Worm (Caenorhabditis elegans) whole organism, L1 larva: Measurements from ENCODE around the gene C02B8.1.

ENCODE experiments used
- C16A3.4 ChIP-seq: fragments of 150-350 bp; optimal IDR thresholded peaks from 2 replicates; lab custom pipeline; 2014; ENCODE audit warnings: missing biosample characterization, missing genetic modification characterization
- Y116A8C.19 ChIP-seq: sonication (generic microtip); optimal IDR thresholded peaks from 2 replicates; lab custom pipeline; 2016; ENCODE audit warnings: missing compliant biosample characterization, missing genetic modification characterization, borderline replicate concordance
- aly-2 ChIP-seq: fragments of 150-350 bp; optimal IDR thresholded peaks from 2 replicates; lab custom pipeline; 2014; ENCODE audit warnings: missing biosample characterization, missing genetic modification characterization
- blmp-1 ChIP-seq: fragments of 150-350 bp; optimal IDR thresholded peaks from 2 replicates; lab custom pipeline; 2014; ENCODE audit warnings: missing biosample characterization, missing genetic modification characterization
- ceh-8 ChIP-seq: fragments of 200-800 bp; sonication (Bioruptor generic); optimal IDR thresholded peaks from 2 replicates; lab custom pipeline; 2018; ENCODE audit warnings: mild to moderate bottlenecking, missing genetic modification characterization, moderate library complexity, missing compliant biosample characterization
- ceh-82 ChIP-seq, 3 experiments: fragments of 150-350 bp in 1 of 3; sonication (generic microtip) in 2 of 3; optimal IDR thresholded peaks; 2 replicates each; lab custom pipeline; 2014 to 2017; ENCODE audit warnings: missing biosample characterization in 3 of 3, missing genetic modification characterization in 3 of 3
- ceh-88 ChIP-seq: fragments of 200-800 bp; sonication (Bioruptor generic); IDR thresholded peaks from 2 replicates; pipeline ENCODE4 v1.3.6; 2022; ENCODE audit warnings: missing genetic modification characterization, missing compliant biosample characterization
- ceh-90 ChIP-seq: sonication (generic microtip); optimal IDR thresholded peaks from 2 replicates; lab custom pipeline; 2016; ENCODE audit warnings: missing genetic modification characterization, missing compliant biosample characterization
- dpl-1 ChIP-seq, 3 experiments: fragments of 150-350 bp in 2 of 3; sonication (generic microtip) in 1 of 3; optimal IDR thresholded peaks; 2 replicates each; lab custom pipeline; 2014 to 2017; ENCODE audit warnings: missing biosample characterization in 3 of 3, missing genetic modification characterization in 3 of 3, missing genetic modification reagents in 3 of 3
- dsc-1 ChIP-seq: sonication (generic microtip); optimal IDR thresholded peaks from 2 replicates; lab custom pipeline; 2016; ENCODE audit warnings: mild to moderate bottlenecking, missing genetic modification characterization, missing compliant biosample characterization
- efl-1 ChIP-seq, 4 experiments: fragments of 150-350 bp; optimal IDR thresholded peaks in 3 of 4; peaks in 1 of 4; 1 replicate in 1 of 4; 2 replicates in 3 of 4; lab custom pipeline; 2014; ENCODE audit warnings: missing biosample characterization in 2 of 4, missing genetic modification characterization in 2 of 4, missing genetic modification reagents in 2 of 4
- efl-3 ChIP-seq: fragments of 200-800 bp; sonication (Bioruptor generic); optimal IDR thresholded peaks from 2 replicates; lab custom pipeline; 2018; ENCODE audit warnings: mild to moderate bottlenecking, missing genetic modification characterization, missing compliant biosample characterization
- egl-13 ChIP-seq: sonication (generic microtip); optimal IDR thresholded peaks from 2 replicates; lab custom pipeline; 2016; ENCODE audit warnings: missing genotype, missing genetic modification reagents, missing genetic modification characterization, missing compliant biosample characterization
- egl-27 ChIP-seq, 2 experiments: fragments of 150-350 bp in 1 of 2; sonication (generic microtip); optimal IDR thresholded peaks; 3 replicates each; lab custom pipeline; 2017 to 2018; ENCODE audit warnings: missing biosample characterization in 2 of 2, missing genetic modification characterization in 2 of 2, missing genetic modification reagents in 2 of 2
- elt-2 ChIP-seq: sonication (generic microtip); optimal IDR thresholded peaks from 2 replicates; lab custom pipeline; 2016; ENCODE audit warnings: missing genetic modification characterization, mild to moderate bottlenecking, inconsistent platforms, missing compliant biosample characterization, missing genetic modification reagents
- elt-3 ChIP-seq, 6 experiments: fragments of 150-350 bp in 1 of 6; sonication (generic microtip); optimal IDR thresholded peaks; 2 replicates each; lab custom pipeline; 2017 to 2018; ENCODE audit warnings: missing biosample characterization in 6 of 6, missing genetic modification characterization in 6 of 6, inconsistent platforms in 1 of 6
- fkh-10 ChIP-seq: sonication (generic microtip); optimal IDR thresholded peaks from 2 replicates; lab custom pipeline; 2017; ENCODE audit warnings: missing biosample characterization, missing genetic modification reagents, missing genetic modification characterization
- fkh-8 ChIP-seq: sonication (generic microtip); optimal IDR thresholded peaks from 2 replicates; lab custom pipeline; 2016; ENCODE audit warnings: mild to moderate bottlenecking, missing genetic modification characterization, missing compliant biosample characterization
- isw-1 ChIP-seq: fragments of 200-800 bp; sonication (Bioruptor generic); IDR thresholded peaks from 2 replicates; pipeline ENCODE4 v1.3.6; 2022; ENCODE audit warnings: missing genetic modification characterization, missing compliant biosample characterization
- lin-13 ChIP-seq: fragments of 150-350 bp; optimal IDR thresholded peaks from 2 replicates; lab custom pipeline; 2014; ENCODE audit warnings: missing biosample characterization, missing genetic modification reagents, missing genetic modification characterization
- lin-14 ChIP-seq: fragments of 200-800 bp; sonication (Bioruptor generic); optimal IDR thresholded peaks from 2 replicates; lab custom pipeline; 2018; ENCODE audit warnings: mild to moderate bottlenecking, missing genetic modification characterization, moderate library complexity, missing compliant biosample characterization
- lin-35 ChIP-seq, 2 experiments: fragments of 150-350 bp; optimal IDR thresholded peaks; 2 replicates each; lab custom pipeline; 2014; ENCODE audit warnings: missing biosample characterization in 2 of 2, missing genetic modification characterization in 2 of 2, missing genetic modification reagents in 2 of 2
- lin-39 ChIP-seq: fragments of 150-350 bp; optimal IDR thresholded peaks from 2 replicates; lab custom pipeline; 2014; ENCODE audit warnings: missing biosample characterization, missing genetic modification reagents, missing genetic modification characterization
- lir-3 ChIP-seq: sonication (generic microtip); optimal IDR thresholded peaks from 2 replicates; lab custom pipeline; 2016; ENCODE audit warnings: mild to moderate bottlenecking, missing genetic modification characterization, moderate library complexity, missing compliant biosample characterization; ENCODE audit not compliant: poor library complexity
- lsy-2 ChIP-seq, 2 experiments: fragments of 150-350 bp; optimal IDR thresholded peaks; 2 replicates each; lab custom pipeline; 2014; ENCODE audit warnings: missing biosample characterization in 2 of 2, missing genetic modification characterization in 2 of 2
- mab-9 ChIP-seq: fragments of 200-800 bp; sonication (Bioruptor generic); IDR thresholded peaks from 2 replicates; pipeline ENCODE4 v1.3.6; 2022; ENCODE audit warnings: missing genetic modification reagents, missing genetic modification characterization, missing compliant biosample characterization
- mdl-1 ChIP-seq, 2 experiments: fragments of 150-350 bp; optimal IDR thresholded peaks; 2 replicates each; lab custom pipeline; 2014 to 2017; ENCODE audit warnings: missing biosample characterization in 2 of 2, missing genetic modification characterization in 2 of 2, inconsistent platforms in 1 of 2
- mef-2 ChIP-seq: fragments of 150-350 bp; optimal IDR thresholded peaks from 2 replicates; lab custom pipeline; 2014; ENCODE audit warnings: missing biosample characterization, missing genetic modification characterization
- nhr-19 ChIP-seq: fragments of 200-800 bp; sonication (Bioruptor generic); conservative IDR thresholded peaks from 2 replicates; pipeline ENCODE4 v1.3.6; 2022; ENCODE audit warnings: missing genetic modification characterization, missing compliant biosample characterization
- nhr-237 ChIP-seq: fragments of 150-350 bp; optimal IDR thresholded peaks from 2 replicates; lab custom pipeline; 2014; ENCODE audit warnings: missing biosample characterization, missing genetic modification characterization
- nhr-47 ChIP-seq: sonication (generic microtip); optimal IDR thresholded peaks from 2 replicates; lab custom pipeline; 2016; ENCODE audit warnings: mild to moderate bottlenecking, missing genetic modification characterization, moderate library complexity, missing compliant biosample characterization
- nhr-71 ChIP-seq: sonication (generic microtip); optimal IDR thresholded peaks from 2 replicates; lab custom pipeline; 2016; ENCODE audit warnings: mild to moderate bottlenecking, missing genetic modification characterization, moderate library complexity, missing compliant biosample characterization
- nhr-77 ChIP-seq: fragments of 150-350 bp; optimal IDR thresholded peaks from 2 replicates; lab custom pipeline; 2014; ENCODE audit warnings: missing biosample characterization, missing genetic modification characterization
- pqm-1 ChIP-seq: sonication (generic microtip); optimal IDR thresholded peaks from 3 replicates; lab custom pipeline; 2017; ENCODE audit warnings: missing biosample characterization, missing genetic modification characterization
- skn-1 ChIP-seq: fragments of 150-350 bp; optimal IDR thresholded peaks from 2 replicates; lab custom pipeline; 2014; ENCODE audit warnings: missing biosample characterization, missing genetic modification characterization
- snu-23 ChIP-seq: sonication (generic microtip); optimal IDR thresholded peaks from 2 replicates; lab custom pipeline; 2016; ENCODE audit warnings: missing genetic modification characterization, missing compliant biosample characterization
- sox-4 ChIP-seq: sonication (generic microtip); optimal IDR thresholded peaks from 2 replicates; lab custom pipeline; 2016; ENCODE audit warnings: missing genetic modification characterization, missing compliant biosample characterization
- sup-37 ChIP-seq: fragments of 200-800 bp; sonication (Bioruptor generic); optimal IDR thresholded peaks from 2 replicates; lab custom pipeline; 2018; ENCODE audit warnings: mild to moderate bottlenecking, missing genetic modification characterization, missing compliant biosample characterization
- swsn-7 ChIP-seq: sonication (generic microtip); optimal IDR thresholded peaks from 2 replicates; lab custom pipeline; 2016; ENCODE audit warnings: missing genetic modification characterization, missing compliant biosample characterization
- tbx-2 ChIP-seq: sonication (generic microtip); optimal IDR thresholded peaks from 2 replicates; lab custom pipeline; 2016; ENCODE audit warnings: missing genetic modification characterization, missing compliant biosample characterization
- unc-30 ChIP-seq: sonication (generic microtip); optimal IDR thresholded peaks from 2 replicates; lab custom pipeline; 2017; ENCODE audit warnings: missing biosample characterization, missing genetic modification characterization
- unc-62 ChIP-seq: fragments of 150-350 bp; optimal IDR thresholded peaks from 2 replicates; lab custom pipeline; 2014; ENCODE audit warnings: missing biosample characterization, missing genetic modification reagents, missing genetic modification characterization
- unc-86 ChIP-seq: sonication (generic microtip); optimal IDR thresholded peaks from 2 replicates; lab custom pipeline; 2016; ENCODE audit warnings: missing genetic modification characterization, missing compliant biosample characterization
- zag-1 ChIP-seq: fragments of 150-350 bp; optimal IDR thresholded peaks from 2 replicates; lab custom pipeline; 2014; ENCODE audit warnings: missing biosample characterization, missing genetic modification characterization
- ztf-11 ChIP-seq, 2 experiments: sonication (generic microtip); optimal IDR thresholded peaks; 2 replicates each; lab custom pipeline; 2016 to 2017; ENCODE audit warnings: missing genetic modification characterization in 2 of 2, missing biosample characterization in 1 of 2, missing compliant biosample characterization in 1 of 2

The C02B8.1 gene

DNA sequence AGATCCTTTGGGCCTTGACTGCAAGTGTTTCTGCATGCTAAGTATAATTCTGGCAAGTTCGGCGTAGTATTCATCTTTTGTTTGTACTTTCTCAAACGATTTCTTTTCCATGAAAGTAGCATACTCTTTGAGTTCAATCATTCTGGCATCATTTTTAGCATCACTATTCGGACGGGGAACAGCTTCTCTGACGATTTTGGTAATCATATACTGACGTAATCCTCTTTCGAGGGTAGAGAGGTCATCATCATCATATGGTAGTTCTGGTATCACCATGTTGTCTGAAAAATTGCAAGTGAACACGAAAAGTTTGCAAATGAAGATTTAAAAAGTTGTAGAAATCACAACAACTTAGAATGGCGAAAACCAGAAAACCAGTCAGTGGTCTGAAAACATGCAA is 15.3 kb downstream of the C02B8.1 start, which contains the start of gene F22F1.3:
TSS of gene F22F1.3 (minus strand) at position 281 of the 400 bp plus-strand sequence.
- TF ChIP-seq elt-2 (tag; lab: Kevin White, UChicago) (no peak), dsc-1 (tag; lab: Kevin White, UChicago) (no peak)

ce11 chrX:8163555-8163954 is 16.1 kb downstream of the C02B8.1 start:
- TF ChIP-seq nhr-71 (tag; lab: Kevin White, UChicago), result peak; percentile 39
- peak; percentile 39 for TF ChIP-seq dsc-1 (tag; lab: Kevin White, UChicago)
- no peak for TF ChIP-seq unc-62 (GFP tag; lab: Kevin White, UChicago)
- peak; percentile 7 for TF ChIP-seq tbx-2 (tag; lab: Kevin White, UChicago)
- TF ChIP-seq lin-35 (GFP tag; optimal IDR thresholded peaks at IDR 0.05; lab: Kevin White, UChicago), result peak in 1 of 2 experiments; percentile 27
- no peak for TF ChIP-seq egl-27 (tag; optimal IDR thresholded peaks at IDR 0.05; lab: Kevin White, UChicago)
- TF ChIP-seq nhr-19, result peak; percentile 29; the same call in 1 of the 2 replicates
- peak in 1 of 2 experiments; percentile 24 for TF ChIP-seq ztf-11 (tag; optimal IDR thresholded peaks at IDR 0.05; lab: Kevin White, UChicago)
- no peak for TF ChIP-seq elt-2 (tag; lab: Kevin White, UChicago)
- TF ChIP-seq nhr-47 (tag; lab: Kevin White, UChicago), result peak; percentile 67
- TF ChIP-seq unc-86 (tag; lab: Kevin White, UChicago), result peak; percentile 30
- TF ChIP-seq mdl-1 (tag; optimal IDR thresholded peaks at IDR 0.05; lab: Kevin White, UChicago), result no peak
- peak; percentile 59 for TF ChIP-seq sox-4 (tag; lab: Kevin White, UChicago)
- no peak for TF ChIP-seq sup-37
- no peak for TF ChIP-seq nhr-237 (tag; lab: Kevin White, UChicago)
- TF ChIP-seq fkh-10 (GFP tag; lab: Kevin White, UChicago), result peak; percentile 62
- TF ChIP-seq lin-13 (GFP tag; lab: Kevin White, UChicago), result no peak
- TF ChIP-seq lsy-2 (tag; optimal IDR thresholded peaks at IDR 0.05; lab: Kevin White, UChicago), result peak in 1 of 2 experiments; percentile 31
- no peak for TF ChIP-seq mef-2 (tag; lab: Kevin White, UChicago)
- TF ChIP-seq swsn-7 (tag; lab: Kevin White, UChicago), result peak; percentile 60
- TF ChIP-seq efl-1 (optimal IDR thresholded peaks at IDR 0.05; lab: Kevin White, UChicago), result no peak
- peak in 1 of 2 experiments; percentile 4 for TF ChIP-seq efl-1 (GFP tag; optimal IDR thresholded peaks at IDR 0.05 in 1 of 2; lab: Kevin White, UChicago)
- peak; percentile 93 for TF ChIP-seq fkh-8 (tag; lab: Kevin White, UChicago)
- peak; percentile 24; the same call in 1 of the 2 replicates for TF ChIP-seq isw-1 (GFP tag; lab: Robert Waterston, UW)
- TF ChIP-seq dpl-1 (GFP tag; optimal IDR thresholded peaks at IDR 0.05; lab: Kevin White, UChicago), result peak in 1 of 3 experiments; percentile 24
- peak; percentile 57 for TF ChIP-seq egl-13
- TF ChIP-seq ceh-82 (tag; optimal IDR thresholded peaks at IDR 0.05; lab: Kevin White, UChicago), result peak; percentile 42 to 64 (median 59)
- TF ChIP-seq ceh-88 (GFP tag; lab: Robert Waterston, UW), result 0 out of 2 replicates have a peak, but pooled peaks have one; percentile 37
- no peak for TF ChIP-seq zag-1 (tag; lab: Kevin White, UChicago)
- no peak for TF ChIP-seq efl-3 (GFP tag; lab: Kevin White, UChicago)
- TF ChIP-seq lin-14 (GFP tag; lab: Kevin White, UChicago), result peak; percentile 88
- TF ChIP-seq pqm-1, result no peak
- peak; percentile 15 for TF ChIP-seq snu-23 (GFP tag; lab: Kevin White, UChicago)
- peak; percentile 89 for TF ChIP-seq ceh-8 (GFP tag; lab: Kevin White, UChicago)
- TF ChIP-seq lir-3 (tag; lab: Kevin White, UChicago), result no peak

DNA sequence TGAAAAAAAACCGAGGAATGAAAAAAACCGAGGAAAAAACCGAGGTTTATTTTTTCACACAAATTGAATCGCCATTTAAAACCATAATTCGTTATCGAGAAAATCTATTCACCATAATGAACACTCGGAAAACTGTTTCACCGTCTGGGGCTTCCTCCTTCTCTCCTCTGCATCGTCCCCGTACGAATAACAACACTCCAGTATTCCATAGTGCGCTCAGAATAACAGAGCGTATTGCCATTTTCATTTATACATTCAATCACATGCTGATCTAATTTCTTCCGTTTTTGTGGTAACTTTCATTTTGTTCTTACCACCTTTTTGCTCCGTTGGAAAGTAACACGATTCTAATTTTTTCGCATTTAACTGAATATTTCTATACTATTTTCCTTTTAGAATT is 22.0 kb downstream of the C02B8.1 start, which contains the start of gene C17H11.2:
TSS of gene C17H11.2 (plus strand) at position 397 of the 400 bp plus-strand sequence.
- TF ChIP-seq nhr-19 (no peak), Y116A8C.19 (tag; lab: Kevin White, UChicago) (no peak), ceh-88 (GFP tag; lab: Robert Waterston, UW) (no peak), swsn-7 (tag; lab: Kevin White, UChicago) (no peak), skn-1 (tag; lab: Kevin White, UChicago) (no peak), aly-2 (tag; lab: Kevin White, UChicago) (no peak), lsy-2 (tag; optimal IDR thresholded peaks at IDR 0.05; lab: Kevin White, UChicago) (peak in 1 of 2 experiments; percentile 51), ceh-90 (tag; lab: Kevin White, UChicago) (no peak), lin-14 (GFP tag; lab: Kevin White, UChicago) (peak; percentile 42), unc-62 (GFP tag; lab: Kevin White, UChicago) (no peak), blmp-1 (tag; lab: Kevin White, UChicago) (peak; percentile 43), nhr-71 (tag; lab: Kevin White, UChicago) (no peak), lin-39 (tag; lab: Kevin White, UChicago) (no peak), nhr-77 (tag; lab: Kevin White, UChicago) (no peak), snu-23 (GFP tag; lab: Kevin White, UChicago) (peak; percentile 38), unc-30 (tag; lab: Kevin White, UChicago) (no peak), elt-3 (tag; optimal IDR thresholded peaks at IDR 0.05; lab: Kevin White, UChicago) (peak in 1 of 6 experiments; percentile 5), lin-35 (GFP tag; optimal IDR thresholded peaks at IDR 0.05; lab: Kevin White, UChicago) (peak in 1 of 2 experiments; percentile 45), mab-9 (GFP tag; lab: Robert Waterston, UW) (no peak), ceh-82 (tag; optimal IDR thresholded peaks at IDR 0.05; lab: Kevin White, UChicago) (peak in 1 of 3 experiments; percentile 2), efl-1 (optimal IDR thresholded peaks at IDR 0.05; lab: Kevin White, UChicago) (no peak), efl-1 (GFP tag; optimal IDR thresholded peaks at IDR 0.05 in 1 of 2; lab: Kevin White, UChicago) (peak in 1 of 2 experiments; percentile 89), C16A3.4 (peak; percentile 6)
